ENCODE assay signal across 1 fruit fly cellular context in the genomic region with DNA sequence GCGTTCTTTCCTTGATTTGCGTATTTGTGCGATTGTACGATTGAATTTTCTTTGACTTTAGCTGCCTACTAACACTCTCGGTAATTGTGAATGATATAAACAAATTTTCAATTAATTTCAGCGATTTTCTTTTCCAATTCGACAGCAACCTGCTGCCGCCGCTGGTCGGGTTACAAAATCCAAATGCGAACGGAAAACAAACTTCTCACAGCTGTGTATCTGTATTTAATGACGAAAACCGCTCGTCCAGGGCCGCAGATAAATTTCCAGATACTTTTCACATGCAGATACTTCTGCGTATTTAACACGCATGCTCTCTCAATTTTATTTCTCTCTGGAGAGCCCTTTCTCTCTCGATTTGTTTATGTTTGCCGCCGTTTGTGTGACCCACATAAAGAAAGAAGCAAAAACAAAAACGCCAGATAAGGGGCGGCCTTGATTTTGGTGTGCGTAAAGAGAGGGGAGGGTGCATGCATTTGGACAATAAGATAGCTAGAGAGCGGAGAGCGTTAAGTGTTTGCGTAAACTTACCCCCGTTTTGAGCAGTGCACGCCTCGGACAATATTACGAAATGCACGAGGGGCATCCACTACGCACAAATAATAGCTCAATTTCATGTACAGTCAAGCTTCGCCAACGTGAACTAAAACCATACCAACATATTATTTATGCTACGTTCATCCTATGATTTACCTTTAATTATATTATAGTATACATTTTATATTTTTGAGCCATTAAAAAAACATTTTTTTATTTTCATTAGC.
TF ChIP-seq lines count a peak whose summit lies in the region.

Gene CG12402 (minus strand): TSS at position 164 of the 764 bp plus-strand sequence.

TF ChIP-seq in whole organism, embryonic, 481 proteins besides CTCF, POLR2A, EP300 and RAD21 (continued from another document):
- peak; percentile 74 for TF ChIP-seq Mad (GFP tag; optimal IDR thresholded peaks at IDR 0.05; lab: Kevin White, UChicago)
- TF ChIP-seq onecut (GFP tag; IDR thresholded peaks at IDR 0.05; lab: Robert Waterston, UW) = peak; percentile 83
- TF ChIP-seq ase (GFP tag; IDR thresholded peaks at IDR 0.05; lab: Robert Waterston, UW) = peak; percentile 85; the same call in 2 of the 3 replicates
- peak; percentile 89 for TF ChIP-seq CG11695 (GFP tag; IDR thresholded peaks at IDR 0.05; lab: Robert Waterston, UW)
- no peak; the same call in 2 of the 3 replicates for TF ChIP-seq CG6791 (GFP tag; IDR thresholded peaks at IDR 0.05; lab: Robert Waterston, UW; ENCODE audit: partially characterized antibody)
- no peak for TF ChIP-seq CG11398 (GFP tag; optimal IDR thresholded peaks at IDR 0.05; lab: Kevin White, UChicago)
- TF ChIP-seq row (GFP tag; IDR thresholded peaks at IDR 0.05; lab: Robert Waterston, UW) = peak; percentile 94
- no peak for TF ChIP-seq CG10431 (GFP tag; optimal IDR thresholded peaks at IDR 0.05; lab: Kevin White, UChicago)
- peak; percentile 25; the same call in 1 of the 2 replicates for TF ChIP-seq al (GFP tag; IDR thresholded peaks at IDR 0.05; lab: Robert Waterston, UW)
- TF ChIP-seq sr (GFP tag; IDR thresholded peaks at IDR 0.05; lab: Robert Waterston, UW) = peak; percentile 72
- no peak for TF ChIP-seq CG14965 (GFP tag; optimal IDR thresholded peaks at IDR 0.05; lab: Kevin White, UChicago; ENCODE audit: borderline replicate concordance)
- peak; percentile 43 for TF ChIP-seq CG16815 (GFP tag; optimal IDR thresholded peaks at IDR 0.05; lab: Kevin White, UChicago)
- peak; percentile 57 for TF ChIP-seq CG31365 (tag; optimal IDR thresholded peaks at IDR 0.05; lab: Kevin White, UChicago)
- TF ChIP-seq NC2α (GFP tag; optimal IDR thresholded peaks at IDR 0.05; lab: Kevin White, UChicago) = peak; percentile 22
- TF ChIP-seq gsb-n (tag; optimal IDR thresholded peaks at IDR 0.05; lab: Kevin White, UChicago) = peak; percentile 73
- peak; percentile 88 for TF ChIP-seq CG4424 (GFP tag; optimal IDR thresholded peaks at IDR 0.05; lab: Kevin White, UChicago)
- TF ChIP-seq wek (GFP tag; optimal IDR thresholded peaks at IDR 0.05; lab: Kevin White, UChicago) = peak; percentile 90
- TF ChIP-seq cg (GFP tag; optimal IDR thresholded peaks at IDR 0.05; lab: Kevin White, UChicago) = peak; percentile 84
- TF ChIP-seq Hmr (GFP tag; optimal IDR thresholded peaks at IDR 0.05; lab: Kevin White, UChicago) = peak; percentile 82
- peak; percentile 56 for TF ChIP-seq Max (GFP tag; optimal IDR thresholded peaks at IDR 0.05; lab: Kevin White, UChicago)
- no peak for TF ChIP-seq gfzf (GFP tag; optimal IDR thresholded peaks at IDR 0.05; lab: Kevin White, UChicago)
- TF ChIP-seq CG33213 (GFP tag; optimal IDR thresholded peaks at IDR 0.05; lab: Kevin White, UChicago) = no peak
- TF ChIP-seq CG6854 (GFP tag; optimal IDR thresholded peaks at IDR 0.05; lab: Kevin White, UChicago) = peak; percentile 68
- peak; percentile 70 for TF ChIP-seq oc (tag; optimal IDR thresholded peaks at IDR 0.05; lab: Kevin White, UChicago)
- peak; percentile 76; the same call in 1 of the 2 replicates for TF ChIP-seq sens-2 (GFP tag; IDR thresholded peaks at IDR 0.05; lab: Robert Waterston, UW)
- peak; percentile 63 for TF ChIP-seq CG30431 (GFP tag; optimal IDR thresholded peaks at IDR 0.05; lab: Kevin White, UChicago)
- no peak for TF ChIP-seq Gsc (GFP tag; IDR thresholded peaks at IDR 0.05; lab: Robert Waterston, UW)
- no peak for TF ChIP-seq BEAF-32 (GFP tag; optimal IDR thresholded peaks at IDR 0.05; lab: Kevin White, UChicago)
- peak; percentile 76 for TF ChIP-seq dati (GFP tag; IDR thresholded peaks at IDR 0.05; lab: Robert Waterston, UW)
- no peak for TF ChIP-seq Lpt (GFP tag; optimal IDR thresholded peaks at IDR 0.05; lab: Kevin White, UChicago)
- TF ChIP-seq gsb (GFP tag; IDR thresholded peaks at IDR 0.05; lab: Robert Waterston, UW) = peak; percentile 81
- TF ChIP-seq MESR4 (GFP tag; optimal IDR thresholded peaks at IDR 0.05; lab: Kevin White, UChicago) = no peak
- peak; percentile 79 for TF ChIP-seq CG12659 (GFP tag; optimal IDR thresholded peaks at IDR 0.05; lab: Kevin White, UChicago)
- peak; percentile 98 for TF ChIP-seq kni (GFP tag; optimal IDR thresholded peaks at IDR 0.05; lab: Kevin White, UChicago)
- TF ChIP-seq salm (tag; optimal IDR thresholded peaks at IDR 0.05; lab: Kevin White, UChicago) = peak; percentile 63
- TF ChIP-seq cad (GFP tag; optimal IDR thresholded peaks at IDR 0.05; lab: Kevin White, UChicago) = no peak
- TF ChIP-seq ab (GFP tag; optimal IDR thresholded peaks at IDR 0.05; lab: Kevin White, UChicago) = peak; percentile 28
- TF ChIP-seq D19A (tag; optimal IDR thresholded peaks at IDR 0.05; lab: Kevin White, UChicago) = peak; percentile 81
- peak; percentile 63 for TF ChIP-seq CG17612 (GFP tag; IDR thresholded peaks at IDR 0.05; lab: Robert Waterston, UW)
- TF ChIP-seq CG3407 (GFP tag; optimal IDR thresholded peaks at IDR 0.05; lab: Kevin White, UChicago) = peak; percentile 66
- peak; percentile 83 for TF ChIP-seq sisA (GFP tag; IDR thresholded peaks at IDR 0.05; lab: Robert Waterston, UW)
- peak; percentile 79; the same call in 1 of the 2 replicates for TF ChIP-seq sob (GFP tag; IDR thresholded peaks at IDR 0.05; lab: Robert Waterston, UW)
- TF ChIP-seq Atf6 (GFP tag; IDR thresholded peaks at IDR 0.05; lab: Robert Waterston, UW) = peak; percentile 77
- TF ChIP-seq Fer3 (tag; optimal IDR thresholded peaks at IDR 0.05; lab: Kevin White, UChicago) = peak; percentile 83
- TF ChIP-seq eve (GFP tag; optimal IDR thresholded peaks at IDR 0.05; lab: Kevin White, UChicago) = no peak
- peak; percentile 62; the same call in 2 of the 3 replicates for TF ChIP-seq z (GFP tag; IDR thresholded peaks at IDR 0.05; lab: Robert Waterston, UW)
- TF ChIP-seq klu (GFP tag; IDR thresholded peaks at IDR 0.05; lab: Robert Waterston, UW) = peak; percentile 63
- peak; percentile 84 for TF ChIP-seq Aef1 (GFP tag; IDR thresholded peaks at IDR 0.05; lab: Robert Waterston, UW)
- TF ChIP-seq ac (GFP tag; optimal IDR thresholded peaks at IDR 0.05; lab: Kevin White, UChicago) = peak; percentile 8
- peak; percentile 83 for TF ChIP-seq CG10979 (tag; optimal IDR thresholded peaks at IDR 0.05; lab: Kevin White, UChicago)
- peak; percentile 64 for TF ChIP-seq CG1647 (GFP tag; optimal IDR thresholded peaks at IDR 0.05; lab: Kevin White, UChicago)
- peak; percentile 81; the same call in 2 of the 3 replicates for TF ChIP-seq CG3726 (GFP tag; IDR thresholded peaks at IDR 0.05; lab: Robert Waterston, UW)
- no peak for TF ChIP-seq corto (GFP tag; optimal IDR thresholded peaks at IDR 0.05; lab: Kevin White, UChicago)
- peak; percentile 88 for TF ChIP-seq ken (GFP tag; IDR thresholded peaks at IDR 0.05; lab: Robert Waterston, UW)
- no peak for TF ChIP-seq fru (optimal IDR thresholded peaks at IDR 0.05; lab: Kevin White, UChicago)
